Worm (Caenorhabditis elegans): ENCODE results near the gene urb-1.

urb-1 gene

ce11 chrV:6424055-6424454 is at the start of gene urb-1:
urb-1 (minus strand) TSS chrV:6424155.
- TF ChIP-seq ref-1 (GFP tag; conservative IDR thresholded peaks at IDR 0.05) (no peak), ztf-23 (GFP tag; IDR thresholded peaks at IDR 0.05) (no peak), ztf-29 (GFP tag; IDR thresholded peaks at IDR 0.05) (no peak), med-1 (GFP tag; optimal IDR thresholded peaks at IDR 0.05; ENCODE audit: insufficient read depth) (no peak), T22C8.4 (GFP tag; IDR thresholded peaks at IDR 0.05) (no peak), klf-2 (GFP tag; conservative IDR thresholded peaks at IDR 0.05) (no peak), tab-1 (GFP tag; IDR thresholded peaks at IDR 0.05) (no peak), cog-1 (tag; optimal IDR thresholded peaks at IDR 0.05) (no peak), flt-1 (GFP tag; IDR thresholded peaks at IDR 0.05) (no peak)

- TF ChIP-seq tab-1 (GFP tag; IDR thresholded peaks at IDR 0.05) (no peak), T22C8.4 (GFP tag; IDR thresholded peaks at IDR 0.05) (no peak), flt-1 (GFP tag; IDR thresholded peaks at IDR 0.05) (no peak), klf-2 (GFP tag; conservative IDR thresholded peaks at IDR 0.05) (no peak), ztf-29 (GFP tag; IDR thresholded peaks at IDR 0.05) (no peak), cog-1 (tag; optimal IDR thresholded peaks at IDR 0.05) (no peak), med-1 (GFP tag; optimal IDR thresholded peaks at IDR 0.05; ENCODE audit: insufficient read depth) (no peak), ztf-23 (GFP tag; IDR thresholded peaks at IDR 0.05) (no peak), ref-1 (GFP tag; conservative IDR thresholded peaks at IDR 0.05) (no peak)
Observed at ce11 chrV:6471208-6471607, 47.3 kb upstream of the urb-1 start.

ce11 chrV:6467676-6468075 is 43.7 kb upstream of the urb-1 start:
- TF ChIP-seq cog-1 (tag; optimal IDR thresholded peaks at IDR 0.05) (no peak), klf-2 (GFP tag; conservative IDR thresholded peaks at IDR 0.05) (no peak)

ce11 chrV:6464765-6465164 is 40.8 kb upstream of the urb-1 start, which contains the start of gene unc-83:
unc-83 (plus strand) TSS chrV:6465065.
- TF ChIP-seq ztf-29 (GFP tag; IDR thresholded peaks at IDR 0.05) = no peak
- TF ChIP-seq med-1 (GFP tag; optimal IDR thresholded peaks at IDR 0.05; ENCODE audit: insufficient read depth) = no peak
- no peak for TF ChIP-seq ref-1 (GFP tag; conservative IDR thresholded peaks at IDR 0.05)
- no peak for TF ChIP-seq tab-1 (GFP tag; IDR thresholded peaks at IDR 0.05)
- TF ChIP-seq ztf-23 (GFP tag; IDR thresholded peaks at IDR 0.05) = no peak
- TF ChIP-seq flt-1 (GFP tag; IDR thresholded peaks at IDR 0.05) = no peak
- TF ChIP-seq cog-1 (tag; optimal IDR thresholded peaks at IDR 0.05) = no peak
- TF ChIP-seq T22C8.4 (GFP tag; IDR thresholded peaks at IDR 0.05) = no peak
- TF ChIP-seq klf-2 (GFP tag; conservative IDR thresholded peaks at IDR 0.05) = no peak

ce11 chrV:6464238-6464637 is 40.3 kb upstream of the urb-1 start:
- TF ChIP-seq tab-1 (GFP tag; IDR thresholded peaks at IDR 0.05) (no peak), med-1 (GFP tag; optimal IDR thresholded peaks at IDR 0.05; ENCODE audit: insufficient read depth) (no peak)

ce11 chrV:6462606-6463005 is 38.7 kb upstream of the urb-1 start:
- TF ChIP-seq ztf-23 (GFP tag; IDR thresholded peaks at IDR 0.05) (no peak), flt-1 (GFP tag; IDR thresholded peaks at IDR 0.05) (no peak), ref-1 (GFP tag; conservative IDR thresholded peaks at IDR 0.05) (no peak), ztf-29 (GFP tag; IDR thresholded peaks at IDR 0.05) (no peak), T22C8.4 (GFP tag; IDR thresholded peaks at IDR 0.05) (no peak), tab-1 (GFP tag; IDR thresholded peaks at IDR 0.05) (no peak), med-1 (GFP tag; optimal IDR thresholded peaks at IDR 0.05; ENCODE audit: insufficient read depth) (no peak), klf-2 (GFP tag; conservative IDR thresholded peaks at IDR 0.05) (no peak), cog-1 (tag; optimal IDR thresholded peaks at IDR 0.05) (no peak)

- TF ChIP-seq tab-1 (GFP tag; IDR thresholded peaks at IDR 0.05) (no peak), flt-1 (GFP tag; IDR thresholded peaks at IDR 0.05) (no peak), ztf-23 (GFP tag; IDR thresholded peaks at IDR 0.05) (no peak)
Observed at ce11 chrV:6461250-6461649, 37.3 kb upstream of the urb-1 start.

ce11 chrV:6458302-6458998 is 34.5 kb upstream of the urb-1 start:
- TF ChIP-seq ztf-23 (GFP tag; IDR thresholded peaks at IDR 0.05) (no peak), tab-1 (GFP tag; IDR thresholded peaks at IDR 0.05) (no peak), ref-1 (GFP tag; conservative IDR thresholded peaks at IDR 0.05) (no peak)

- TF ChIP-seq tab-1 (GFP tag; IDR thresholded peaks at IDR 0.05) (no peak), ztf-23 (GFP tag; IDR thresholded peaks at IDR 0.05) (no peak), klf-2 (GFP tag; conservative IDR thresholded peaks at IDR 0.05) (no peak), ztf-29 (GFP tag; IDR thresholded peaks at IDR 0.05) (no peak), med-1 (GFP tag; optimal IDR thresholded peaks at IDR 0.05; ENCODE audit: insufficient read depth) (no peak), flt-1 (GFP tag; IDR thresholded peaks at IDR 0.05) (no peak), cog-1 (tag; optimal IDR thresholded peaks at IDR 0.05) (no peak), T22C8.4 (GFP tag; IDR thresholded peaks at IDR 0.05) (no peak), ref-1 (GFP tag; conservative IDR thresholded peaks at IDR 0.05) (no peak)
Observed at ce11 chrV:6456903-6457302, 32.9 kb upstream of the urb-1 start.

- TF ChIP-seq ztf-29 (GFP tag; IDR thresholded peaks at IDR 0.05) (no peak), ztf-23 (GFP tag; IDR thresholded peaks at IDR 0.05) (no peak), flt-1 (GFP tag; IDR thresholded peaks at IDR 0.05) (no peak), ref-1 (GFP tag; conservative IDR thresholded peaks at IDR 0.05) (no peak), med-1 (GFP tag; optimal IDR thresholded peaks at IDR 0.05; ENCODE audit: insufficient read depth) (no peak), klf-2 (GFP tag; conservative IDR thresholded peaks at IDR 0.05) (no peak), T22C8.4 (GFP tag; IDR thresholded peaks at IDR 0.05) (no peak), tab-1 (GFP tag; IDR thresholded peaks at IDR 0.05) (no peak), cog-1 (tag; optimal IDR thresholded peaks at IDR 0.05) (no peak)
Observed at ce11 chrV:6453122-6453521, 29.2 kb upstream of the urb-1 start, which contains the start of gene acl-9. acl-9 (plus strand) TSS chrV:6453226.
